Fruit fly (Drosophila melanogaster): ENCODE results near the gene crp.

dm6 chr2L:16274100-16274499 is 13.4 kb downstream of the crp start:
- no peak for TF ChIP-seq usp (GFP tag; optimal IDR thresholded peaks at IDR 0.05)
- TF ChIP-seq Dfd (GFP tag; optimal IDR thresholded peaks at IDR 0.05) = no peak
- TF ChIP-seq jim (GFP tag; optimal IDR thresholded peaks at IDR 0.05) = no peak
- TF ChIP-seq Myc (optimal IDR thresholded peaks at IDR 0.05) = no peak
- no peak for TF ChIP-seq rgr (GFP tag; optimal IDR thresholded peaks at IDR 0.05)
- no peak for TF ChIP-seq sage (GFP tag; optimal IDR thresholded peaks at IDR 0.05)

Data from whole organism, wandering third instar larva.